Worm (Caenorhabditis elegans) whole organism, midembryonic: ENCODE data around the gene symk-1.

Source experiments
- T22C8.4 ChIP-seq: fragments of 200-800 bp; sonication (Bioruptor generic); IDR thresholded peaks from 2 replicates; pipeline ENCODE4 v1.3.6; 2022; ENCODE audit warnings: missing genetic modification characterization, missing compliant biosample characterization
- cog-1 ChIP-seq: sonication (generic microtip); optimal IDR thresholded peaks from 2 replicates; lab custom pipeline; 2016; ENCODE audit warnings: missing genetic modification characterization, missing compliant biosample characterization
- flt-1 ChIP-seq: fragments of 200-800 bp; sonication (Bioruptor generic); IDR thresholded peaks from 2 replicates; pipeline ENCODE4 v1.3.6; 2022; ENCODE audit warnings: missing genetic modification characterization, missing compliant biosample characterization
- klf-2 ChIP-seq: fragments of 200-800 bp; sonication (Bioruptor generic); conservative IDR thresholded peaks from 2 replicates; pipeline ENCODE4 v1.3.6; 2022; ENCODE audit warnings: missing genetic modification reagents, missing genetic modification characterization, missing compliant biosample characterization
- med-1 ChIP-seq: sonication (generic microtip); optimal IDR thresholded peaks from 2 replicates; lab custom pipeline; 2017; ENCODE audit warnings: missing genetic modification characterization, mild to moderate bottlenecking, missing compliant biosample characterization, antibody characterized with exemption, missing genetic modification reagents; ENCODE audit not compliant: insufficient read depth
- ref-1 ChIP-seq: fragments of 200-800 bp; sonication (Bioruptor generic); conservative IDR thresholded peaks from 2 replicates; pipeline ENCODE4 v1.3.6; 2022; ENCODE audit warnings: missing genetic modification reagents, missing genetic modification characterization, missing compliant biosample characterization
- tab-1 ChIP-seq: fragments of 200-800 bp; sonication (Bioruptor generic); IDR thresholded peaks from 2 replicates; pipeline ENCODE4 v1.3.6; 2022; ENCODE audit warnings: missing genetic modification characterization, missing compliant biosample characterization
- ztf-23 ChIP-seq: fragments of 200-800 bp; sonication (Bioruptor generic); IDR thresholded peaks from 2 replicates; pipeline ENCODE4 v1.3.6; 2022; ENCODE audit warnings: missing genetic modification reagents, missing genetic modification characterization, missing compliant biosample characterization
- ztf-29 ChIP-seq: fragments of 200-800 bp; sonication (Bioruptor generic); IDR thresholded peaks from 2 replicates; pipeline ENCODE4 v1.3.6; 2022; ENCODE audit warnings: missing genetic modification reagents, missing genetic modification characterization, missing compliant biosample characterization

symk-1 gene

ce11 chrV:8586920-8587319, 16.8 kb downstream of the symk-1 start:
- TF ChIP-seq tab-1 (GFP tag; lab: Robert Waterston, UW) (no peak), med-1 (GFP tag; lab: Kevin White, UChicago) (no peak), T22C8.4 (GFP tag; lab: Robert Waterston, UW) (no peak), ref-1 (GFP tag; lab: Robert Waterston, UW) (no peak), ztf-23 (GFP tag; lab: Robert Waterston, UW) (no peak), ztf-29 (GFP tag; lab: Robert Waterston, UW) (no peak), klf-2 (no peak), cog-1 (no peak), flt-1 (GFP tag; lab: Robert Waterston, UW) (no peak)

- TF ChIP-seq tab-1 (GFP tag; lab: Robert Waterston, UW), result no peak
- 0 out of 2 replicates have a peak, but pooled peaks have one; percentile 15 for TF ChIP-seq ztf-23 (GFP tag; lab: Robert Waterston, UW)
- no peak for TF ChIP-seq cog-1
Measured at ce11 chrV:8588079-8588478, 18.0 kb downstream of the symk-1 start, which contains the start of gene C10B5.3. TSS of gene C10B5.3 (minus strand) at chrV:8588179.

- TF ChIP-seq T22C8.4 (GFP tag; lab: Robert Waterston, UW), result no peak
- no peak for TF ChIP-seq cog-1
- no peak for TF ChIP-seq klf-2
- no peak for TF ChIP-seq tab-1 (GFP tag; lab: Robert Waterston, UW)
- no peak for TF ChIP-seq ztf-29 (GFP tag; lab: Robert Waterston, UW)
- no peak for TF ChIP-seq ztf-23 (GFP tag; lab: Robert Waterston, UW)
- TF ChIP-seq med-1 (GFP tag; lab: Kevin White, UChicago), result no peak
- no peak for TF ChIP-seq ref-1 (GFP tag; lab: Robert Waterston, UW)
- TF ChIP-seq flt-1 (GFP tag; lab: Robert Waterston, UW), result no peak
Measured at ce11 chrV:8592691-8593307, 22.7 kb downstream of the symk-1 start.

- TF ChIP-seq ref-1 (GFP tag; lab: Robert Waterston, UW), result no peak
- TF ChIP-seq ztf-29 (GFP tag; lab: Robert Waterston, UW), result no peak
- no peak for TF ChIP-seq med-1 (GFP tag; lab: Kevin White, UChicago)
- TF ChIP-seq tab-1 (GFP tag; lab: Robert Waterston, UW), result no peak
- peak; percentile 43; the same call in 1 of the 2 replicates for TF ChIP-seq flt-1 (GFP tag; lab: Robert Waterston, UW)
- no peak for TF ChIP-seq cog-1
- no peak for TF ChIP-seq ztf-23 (GFP tag; lab: Robert Waterston, UW)
- no peak for TF ChIP-seq klf-2
Measured at ce11 chrV:8594105-8594964, 24.2 kb downstream of the symk-1 start, which contains the start of gene tag-196. TSS of gene tag-196 (plus strand) at chrV:8594914.

- TF ChIP-seq klf-2, result no peak
- no peak for TF ChIP-seq med-1 (GFP tag; lab: Kevin White, UChicago)
- TF ChIP-seq ref-1 (GFP tag; lab: Robert Waterston, UW), result no peak
- no peak for TF ChIP-seq ztf-29 (GFP tag; lab: Robert Waterston, UW)
- no peak for TF ChIP-seq cog-1
- no peak for TF ChIP-seq flt-1 (GFP tag; lab: Robert Waterston, UW)
- TF ChIP-seq tab-1 (GFP tag; lab: Robert Waterston, UW), result no peak
- TF ChIP-seq T22C8.4 (GFP tag; lab: Robert Waterston, UW), result no peak
- no peak for TF ChIP-seq ztf-23 (GFP tag; lab: Robert Waterston, UW)
Measured at ce11 chrV:8599192-8599591, 29.1 kb downstream of the symk-1 start, which contains the start of gene F41E6.7. TSS of gene F41E6.7 (minus strand) at chrV:8599292.

ce11 chrV:8599957-8600356, 29.8 kb downstream of the symk-1 start:
- no peak for TF ChIP-seq med-1 (GFP tag; lab: Kevin White, UChicago)
- no peak for TF ChIP-seq klf-2
- no peak for TF ChIP-seq ztf-29 (GFP tag; lab: Robert Waterston, UW)
- no peak for TF ChIP-seq flt-1 (GFP tag; lab: Robert Waterston, UW)
- TF ChIP-seq cog-1, result no peak
- no peak for TF ChIP-seq ztf-23 (GFP tag; lab: Robert Waterston, UW)
- TF ChIP-seq ref-1 (GFP tag; lab: Robert Waterston, UW), result no peak
- no peak for TF ChIP-seq tab-1 (GFP tag; lab: Robert Waterston, UW)
- TF ChIP-seq T22C8.4 (GFP tag; lab: Robert Waterston, UW), result no peak

- TF ChIP-seq flt-1 (GFP tag; lab: Robert Waterston, UW) (no peak), ref-1 (GFP tag; lab: Robert Waterston, UW) (no peak), klf-2 (no peak), ztf-23 (GFP tag; lab: Robert Waterston, UW) (no peak), T22C8.4 (GFP tag; lab: Robert Waterston, UW) (no peak), cog-1 (no peak), med-1 (GFP tag; lab: Kevin White, UChicago) (no peak), tab-1 (GFP tag; lab: Robert Waterston, UW) (no peak), ztf-29 (GFP tag; lab: Robert Waterston, UW) (no peak)
Measured at ce11 chrV:8601420-8601819, 31.3 kb downstream of the symk-1 start, which contains the start of gene F41E6.8. TSS of gene F41E6.8 (minus strand) at chrV:8601520.

- TF ChIP-seq klf-2 (no peak), cog-1 (no peak), ztf-23 (GFP tag; lab: Robert Waterston, UW) (no peak), T22C8.4 (GFP tag; lab: Robert Waterston, UW) (no peak), flt-1 (GFP tag; lab: Robert Waterston, UW) (no peak), ref-1 (GFP tag; lab: Robert Waterston, UW) (no peak)
Measured at ce11 chrV:8602638-8603037, 32.5 kb downstream of the symk-1 start, which contains the start of gene F41E6.15. TSS of gene F41E6.15 (minus strand) at chrV:8602738.

- TF ChIP-seq ref-1 (GFP tag; lab: Robert Waterston, UW), result no peak
- TF ChIP-seq tab-1 (GFP tag; lab: Robert Waterston, UW), result no peak
- TF ChIP-seq cog-1, result no peak
- TF ChIP-seq ztf-23 (GFP tag; lab: Robert Waterston, UW), result no peak
- TF ChIP-seq flt-1 (GFP tag; lab: Robert Waterston, UW), result no peak
- TF ChIP-seq T22C8.4 (GFP tag; lab: Robert Waterston, UW), result no peak
- no peak for TF ChIP-seq med-1 (GFP tag; lab: Kevin White, UChicago)
- TF ChIP-seq ztf-29 (GFP tag; lab: Robert Waterston, UW), result no peak
- no peak for TF ChIP-seq klf-2
Measured at ce11 chrV:8603272-8603671, 33.2 kb downstream of the symk-1 start, which contains the start of gene F41E6.5. TSS of gene F41E6.5 (plus strand) at chrV:8603480.
